Worm (Caenorhabditis elegans) whole organism, midembryonic: ENCODE results near the gene T04H1.5.

Source experiments
- T22C8.4 ChIP-seq: fragments of 200-800 bp; sonication (Bioruptor generic); IDR thresholded peaks from 2 replicates; pipeline ENCODE4 v1.3.6; 2022; ENCODE audit warnings: missing genetic modification characterization, missing compliant biosample characterization
- cog-1 ChIP-seq: sonication (generic microtip); optimal IDR thresholded peaks from 2 replicates; lab custom pipeline; 2016; ENCODE audit warnings: missing genetic modification characterization, missing compliant biosample characterization
- flt-1 ChIP-seq: fragments of 200-800 bp; sonication (Bioruptor generic); IDR thresholded peaks from 2 replicates; pipeline ENCODE4 v1.3.6; 2022; ENCODE audit warnings: missing genetic modification characterization, missing compliant biosample characterization
- klf-2 ChIP-seq: fragments of 200-800 bp; sonication (Bioruptor generic); conservative IDR thresholded peaks from 2 replicates; pipeline ENCODE4 v1.3.6; 2022; ENCODE audit warnings: missing genetic modification reagents, missing genetic modification characterization, missing compliant biosample characterization
- med-1 ChIP-seq: sonication (generic microtip); optimal IDR thresholded peaks from 2 replicates; lab custom pipeline; 2017; ENCODE audit warnings: missing genetic modification characterization, mild to moderate bottlenecking, missing compliant biosample characterization, antibody characterized with exemption, missing genetic modification reagents; ENCODE audit not compliant: insufficient read depth
- tab-1 ChIP-seq: fragments of 200-800 bp; sonication (Bioruptor generic); IDR thresholded peaks from 2 replicates; pipeline ENCODE4 v1.3.6; 2022; ENCODE audit warnings: missing genetic modification characterization, missing compliant biosample characterization
- ztf-23 ChIP-seq: fragments of 200-800 bp; sonication (Bioruptor generic); IDR thresholded peaks from 2 replicates; pipeline ENCODE4 v1.3.6; 2022; ENCODE audit warnings: missing genetic modification reagents, missing genetic modification characterization, missing compliant biosample characterization
- ztf-29 ChIP-seq: fragments of 200-800 bp; sonication (Bioruptor generic); IDR thresholded peaks from 2 replicates; pipeline ENCODE4 v1.3.6; 2022; ENCODE audit warnings: missing genetic modification reagents, missing genetic modification characterization, missing compliant biosample characterization

ce11 chrV:12233425-12233824 lies 17.7 kb upstream of the T04H1.5 start:
- TF ChIP-seq ztf-23 (GFP tag; lab: Robert Waterston, UW) (no peak), klf-2 (GFP tag; lab: Robert Waterston, UW) (no peak), tab-1 (GFP tag; lab: Robert Waterston, UW) (no peak), ztf-29 (no peak), T22C8.4 (GFP tag; lab: Robert Waterston, UW) (no peak), cog-1 (tag; lab: Kevin White, UChicago) (no peak), flt-1 (GFP tag; lab: Robert Waterston, UW) (no peak), med-1 (GFP tag; lab: Kevin White, UChicago) (no peak)
